Worm (Caenorhabditis elegans) whole organism, L4 larva: ENCODE measurements around the gene T21B4.3.

Source experiments
- aly-2 ChIP-seq: sonication (generic microtip); optimal IDR thresholded peaks from 2 replicates; lab custom pipeline; 2018; ENCODE audit warnings: missing biosample characterization, missing genetic modification characterization
- daf-8 ChIP-seq: fragments of 200-800 bp; sonication (Bioruptor generic); IDR thresholded peaks from 2 replicates; pipeline ENCODE4 v1.3.6; 2022; ENCODE audit warnings: missing genetic modification characterization, missing compliant biosample characterization
- dve-1 ChIP-seq: sonication (generic microtip); optimal IDR thresholded peaks from 2 replicates; lab custom pipeline; 2017; ENCODE audit warnings: antibody characterized with exemption, mild to moderate bottlenecking, missing genetic modification characterization, missing compliant biosample characterization; ENCODE audit not compliant: insufficient read depth
- hmg-1.1 ChIP-seq: fragments of 200-800 bp; sonication (Bioruptor generic); IDR thresholded peaks from 2 replicates; pipeline ENCODE4 v1.3.6; 2022; ENCODE audit warnings: missing genetic modification reagents, missing genetic modification characterization, missing compliant biosample characterization
- lin-13 ChIP-seq: fragments of 150-350 bp; optimal IDR thresholded peaks from 2 replicates; lab custom pipeline; 2014; ENCODE audit warnings: missing biosample characterization, missing genetic modification reagents, missing genetic modification characterization
- lsy-2 ChIP-seq, 2 experiments: fragments of 150-350 bp in 1 of 2; sonication (generic microtip) in 1 of 2; optimal IDR thresholded peaks; 2 replicates each; lab custom pipeline; 2014 to 2017; ENCODE audit warnings: missing biosample characterization in 2 of 2, missing genetic modification characterization in 2 of 2
- mdl-1 ChIP-seq, 2 experiments: fragments of 150-350 bp in 1 of 2; sonication (generic microtip) in 1 of 2; optimal IDR thresholded peaks; 2 replicates each; lab custom pipeline; 2014 to 2017; ENCODE audit warnings: missing biosample characterization in 2 of 2, missing genetic modification characterization in 2 of 2
- mdt-29 ChIP-seq: fragments of 200-800 bp; sonication (Bioruptor generic); IDR thresholded peaks from 2 replicates; pipeline ENCODE4 v1.3.6; 2022; ENCODE audit warnings: missing genetic modification reagents, missing genetic modification characterization, missing compliant biosample characterization
- nhr-11 ChIP-seq: fragments of 150-350 bp; optimal IDR thresholded peaks from 2 replicates; lab custom pipeline; 2014; ENCODE audit warnings: missing biosample characterization, missing genetic modification characterization
- nhr-76 ChIP-seq: fragments of 150-350 bp; optimal IDR thresholded peaks from 2 replicates; lab custom pipeline; 2014; ENCODE audit warnings: missing biosample characterization, missing genetic modification characterization
- snpc-4 ChIP-seq: fragments of 150-350 bp; optimal IDR thresholded peaks from 2 replicates; lab custom pipeline; 2014; ENCODE audit warnings: missing biosample characterization, missing genetic modification characterization
- unc-62 ChIP-seq, 3 experiments: fragments of 150-350 bp in 1 of 3; sonication (generic microtip); optimal IDR thresholded peaks in 2 of 3; peaks in 1 of 3; 1 replicate in 1 of 3; 2 replicates in 2 of 3; lab custom pipeline; 2014 to 2017; ENCODE audit warnings: missing biosample characterization in 3 of 3, missing genetic modification characterization in 3 of 3, missing genetic modification reagents in 3 of 3, missing genotype in 1 of 3
- zfp-2 ChIP-seq: sonication (generic microtip); optimal IDR thresholded peaks from 2 replicates; lab custom pipeline; 2016; ENCODE audit warnings: mild to moderate bottlenecking, missing genetic modification characterization, missing compliant biosample characterization
- ztf-7 ChIP-seq: fragments of 150-350 bp; optimal IDR thresholded peaks from 2 replicates; lab custom pipeline; 2014; ENCODE audit warnings: missing biosample characterization, missing genetic modification characterization

DNA sequence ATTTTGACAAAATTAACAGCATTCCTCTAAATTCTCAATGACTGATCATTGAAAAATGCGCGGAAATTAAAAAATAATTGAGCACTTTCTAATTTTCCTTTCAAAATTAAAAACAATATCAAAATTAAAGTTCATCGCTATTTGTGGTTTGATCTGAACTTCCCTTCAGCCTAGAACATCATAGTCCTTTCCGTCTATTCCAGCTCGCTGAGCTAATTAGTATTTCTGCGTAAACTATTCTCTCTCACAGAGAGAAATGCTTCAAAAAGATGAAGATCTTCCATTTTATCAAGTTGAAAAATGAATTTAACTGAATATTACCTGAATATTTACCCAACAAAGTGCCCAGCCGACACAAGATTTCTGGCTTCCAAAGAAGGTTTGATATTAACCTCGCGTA lies 10.2 kb upstream of the T21B4.3 start, which contains the start of gene srh-68:
- TF ChIP-seq nhr-76 (tag; lab: Kevin White, UChicago) (no peak), mdl-1 (tag; optimal IDR thresholded peaks at IDR 0.05; lab: Kevin White, UChicago) (no peak), lin-13 (GFP tag; lab: Kevin White, UChicago) (no peak), mdt-29 (GFP tag; lab: Robert Waterston, UW) (no peak), aly-2 (tag; lab: Kevin White, UChicago) (no peak), ztf-7 (tag; lab: Kevin White, UChicago) (no peak), zfp-2 (tag; lab: Kevin White, UChicago) (no peak), daf-8 (GFP tag; lab: Robert Waterston, UW) (no peak), snpc-4 (tag; lab: Kevin White, UChicago) (no peak), dve-1 (tag; lab: Kevin White, UChicago) (no peak), nhr-11 (tag; lab: Kevin White, UChicago) (no peak), unc-62 (GFP tag; optimal IDR thresholded peaks at IDR 0.05 in 1 of 2; lab: Kevin White, UChicago) (no peak), unc-62 (tag; optimal IDR thresholded peaks at IDR 0.05; lab: Kevin White, UChicago) (no peak), lsy-2 (tag; optimal IDR thresholded peaks at IDR 0.05; lab: Kevin White, UChicago) (no peak), hmg-1.1 (GFP tag; lab: Robert Waterston, UW) (no peak)
